Fruit fly (Drosophila melanogaster): ENCODE results near the gene CG7091.

Gene CG7091

dm6 chr3R:13011621-13011963, 33.8 kb downstream of the CG7091 start, which contains the start of gene CtBP (continued):
- TF ChIP-seq Med (GFP tag), result peak; percentile 80
- no peak for TF ChIP-seq CG3065 (GFP tag; optimal IDR thresholded peaks at IDR 0.05)
- 0 out of 2 replicates have a peak, but pooled peaks have one; percentile 7 for TF ChIP-seq chm (GFP tag; IDR thresholded peaks at IDR 0.05)
- TF ChIP-seq Chrac-16 (GFP tag; optimal IDR thresholded peaks at IDR 0.05), result no peak
- no peak for TF ChIP-seq CG13123 (GFP tag; optimal IDR thresholded peaks at IDR 0.05)
- TF ChIP-seq kni (GFP tag; optimal IDR thresholded peaks at IDR 0.05), result no peak
- TF ChIP-seq CG43689 (GFP tag; IDR thresholded peaks at IDR 0.05), result no peak
- TF ChIP-seq unc-4 (GFP tag; IDR thresholded peaks at IDR 0.05; ENCODE audit: partially characterized antibody), result no peak
- no peak for TF ChIP-seq CG11696 (GFP tag; IDR thresholded peaks at IDR 0.05)
- no peak for TF ChIP-seq Doc2 (GFP tag; IDR thresholded peaks at IDR 0.05)
- TF ChIP-seq ewg (GFP tag; optimal IDR thresholded peaks at IDR 0.05), result no peak
- no peak for TF ChIP-seq CG2116 (GFP tag; optimal IDR thresholded peaks at IDR 0.05)
- no peak for TF ChIP-seq bab2 (GFP tag; optimal IDR thresholded peaks at IDR 0.05)
- TF ChIP-seq CG10366 (GFP tag; IDR thresholded peaks at IDR 0.05), result no peak
- peak; percentile 40; the same call in 1 of the 2 replicates for TF ChIP-seq Bgb (GFP tag; IDR thresholded peaks at IDR 0.05; ENCODE audit: partially characterized antibody)
- no peak for TF ChIP-seq fd64A (GFP tag; optimal IDR thresholded peaks at IDR 0.05)
- TF ChIP-seq CG10959 (GFP tag; IDR thresholded peaks at IDR 0.05), result no peak
- TF ChIP-seq CG1832 (GFP tag; optimal IDR thresholded peaks at IDR 0.05), result no peak
- peak; percentile 14 for TF ChIP-seq CG14710 (tag; optimal IDR thresholded peaks at IDR 0.05)
- TF ChIP-seq sd (tag; optimal IDR thresholded peaks at IDR 0.05), result peak; percentile 88
- TF ChIP-seq NFAT (GFP tag; IDR thresholded peaks at IDR 0.05), result 0 out of 2 replicates have a peak, but pooled peaks have one; percentile 33
- peak; percentile 47 for TF ChIP-seq HLHmδ (GFP tag; optimal IDR thresholded peaks at IDR 0.05)
- no peak for TF ChIP-seq peb (GFP tag; IDR thresholded peaks at IDR 0.05)
- TF ChIP-seq Elba2 (GFP tag; optimal IDR thresholded peaks at IDR 0.05), result peak; percentile 4
- no peak for TF ChIP-seq gce (GFP tag; IDR thresholded peaks at IDR 0.05)
- peak; percentile 55 for TF ChIP-seq CG12659 (GFP tag; optimal IDR thresholded peaks at IDR 0.05)
- TF ChIP-seq CG10321 (GFP tag; IDR thresholded peaks at IDR 0.05), result no peak
- TF ChIP-seq phol (tag; optimal IDR thresholded peaks at IDR 0.05), result peak; percentile 96
- TF ChIP-seq Dek (tag; optimal IDR thresholded peaks at IDR 0.05), result no peak
- peak; percentile 58 for TF ChIP-seq MESR4 (GFP tag; optimal IDR thresholded peaks at IDR 0.05)
- TF ChIP-seq CG13287 (GFP tag; IDR thresholded peaks at IDR 0.05; ENCODE audit: partially characterized antibody), result no peak
- no peak for TF ChIP-seq CG11247 (GFP tag; IDR thresholded peaks at IDR 0.05)
- no peak for TF ChIP-seq caup (GFP tag; optimal IDR thresholded peaks at IDR 0.05; ENCODE audit: severe bottlenecking)
- no peak for TF ChIP-seq rib (GFP tag; IDR thresholded peaks at IDR 0.05)
- TF ChIP-seq CG11723 (GFP tag; optimal IDR thresholded peaks at IDR 0.05), result no peak
- TF ChIP-seq B-H1 (GFP tag; IDR thresholded peaks at IDR 0.05), result no peak
- no peak for TF ChIP-seq HLH54F (GFP tag; optimal IDR thresholded peaks at IDR 0.05)
- TF ChIP-seq D19B (GFP tag; optimal IDR thresholded peaks at IDR 0.05), result no peak
- no peak for TF ChIP-seq prd (optimal IDR thresholded peaks at IDR 0.05)
- TF ChIP-seq prd (GFP tag; IDR thresholded peaks at IDR 0.05), result no peak
- no peak for TF ChIP-seq CG10274 (GFP tag; optimal IDR thresholded peaks at IDR 0.05)
- TF ChIP-seq CG16813 (GFP tag; IDR thresholded peaks at IDR 0.05; ENCODE audit: partially characterized antibody), result no peak
- TF ChIP-seq CG30431 (GFP tag; optimal IDR thresholded peaks at IDR 0.05), result no peak
- no peak for TF ChIP-seq Xrp1 (GFP tag; IDR thresholded peaks at IDR 0.05)
- no peak for TF ChIP-seq mam (GFP tag; optimal IDR thresholded peaks at IDR 0.05)
- TF ChIP-seq insv (GFP tag; optimal IDR thresholded peaks at IDR 0.05), result no peak
- no peak for TF ChIP-seq nau (GFP tag; optimal IDR thresholded peaks at IDR 0.05)
- no peak for TF ChIP-seq tap (tag; optimal IDR thresholded peaks at IDR 0.05)
- no peak for TF ChIP-seq CG1024 (GFP tag; IDR thresholded peaks at IDR 0.05)
- no peak for TF ChIP-seq CG18619 (GFP tag; optimal IDR thresholded peaks at IDR 0.05)
- no peak for TF ChIP-seq az2 (GFP tag; optimal IDR thresholded peaks at IDR 0.05)
- no peak for TF ChIP-seq Dip2 (GFP tag; IDR thresholded peaks at IDR 0.05)
